Worm (Caenorhabditis elegans) whole organism, late embryonic: ENCODE data around the gene spon-1.

Experiments
- C08G9.2 ChIP-seq: sonication (generic microtip); optimal IDR thresholded peaks from 2 replicates; lab custom pipeline; 2016; ENCODE audit warnings: mild to moderate bottlenecking, missing genetic modification characterization, moderate library complexity, missing compliant biosample characterization
- C38D4.7 ChIP-seq: fragments of 200-800 bp; sonication (Bioruptor generic); optimal IDR thresholded peaks from 2 replicates; lab custom pipeline; 2018; ENCODE audit warnings: mild to moderate bottlenecking, missing genetic modification characterization, moderate library complexity, missing compliant biosample characterization
- K02D7.2 ChIP-seq: sonication (generic microtip); optimal IDR thresholded peaks from 2 replicates; lab custom pipeline; 2017; ENCODE audit warnings: mild to moderate bottlenecking, missing genetic modification characterization, missing compliant biosample characterization
- K09A11.1 ChIP-seq: sonication (generic microtip); optimal IDR thresholded peaks from 2 replicates; lab custom pipeline; 2017; ENCODE audit warnings: antibody characterized with exemption, mild to moderate bottlenecking, missing genetic modification characterization, missing compliant biosample characterization; ENCODE audit not compliant: insufficient read depth
- ahr-1 ChIP-seq: sonication (generic microtip); optimal IDR thresholded peaks from 2 replicates; lab custom pipeline; 2016; ENCODE audit warnings: missing genetic modification characterization, missing compliant biosample characterization
- ama-1 ChIP-seq: fragments of 150-350 bp; optimal IDR thresholded peaks from 2 replicates; lab custom pipeline; 2014
- ceh-14 ChIP-seq: sonication (generic microtip); optimal IDR thresholded peaks from 2 replicates; lab custom pipeline; 2016; ENCODE audit warnings: missing genotype, missing genetic modification characterization, missing compliant biosample characterization
- ceh-18 ChIP-seq: sonication (generic microtip); optimal IDR thresholded peaks from 2 replicates; lab custom pipeline; 2016; ENCODE audit warnings: missing genetic modification characterization, missing compliant biosample characterization
- ceh-19 ChIP-seq: fragments of 200-800 bp; sonication (Bioruptor generic); optimal IDR thresholded peaks from 2 replicates; lab custom pipeline; 2018; ENCODE audit warnings: mild to moderate bottlenecking, missing genetic modification characterization, missing compliant biosample characterization
- ceh-2 ChIP-seq: sonication (generic microtip); optimal IDR thresholded peaks from 2 replicates; lab custom pipeline; 2016; ENCODE audit warnings: missing genotype, missing genetic modification characterization, missing compliant biosample characterization
- ceh-24 ChIP-seq: sonication (generic microtip); optimal IDR thresholded peaks from 2 replicates; lab custom pipeline; 2016; ENCODE audit warnings: mild to moderate bottlenecking, missing genetic modification characterization, missing compliant biosample characterization
- ceh-30 ChIP-seq: fragments of 150-350 bp; optimal IDR thresholded peaks from 2 replicates; lab custom pipeline; 2014; ENCODE audit warnings: missing biosample characterization, missing genetic modification characterization
- ceh-31 ChIP-seq: sonication (generic microtip); optimal IDR thresholded peaks from 2 replicates; lab custom pipeline; 2016; ENCODE audit warnings: missing genetic modification characterization, missing compliant biosample characterization
- ceh-34 ChIP-seq: sonication (generic microtip); optimal IDR thresholded peaks from 2 replicates; lab custom pipeline; 2016; ENCODE audit warnings: mild to moderate bottlenecking, missing genetic modification characterization, missing compliant biosample characterization
- ceh-9 ChIP-seq: sonication (generic microtip); optimal IDR thresholded peaks from 2 replicates; lab custom pipeline; 2016; ENCODE audit warnings: mild to moderate bottlenecking, missing genetic modification characterization, inconsistent platforms, missing compliant biosample characterization
- elt-2 ChIP-seq: sonication (generic microtip); optimal IDR thresholded peaks from 2 replicates; lab custom pipeline; 2016; ENCODE audit warnings: missing genetic modification reagents, missing genetic modification characterization, missing compliant biosample characterization
- fax-1 ChIP-seq: sonication (generic microtip); optimal IDR thresholded peaks from 2 replicates; lab custom pipeline; 2016; ENCODE audit warnings: missing genotype, missing genetic modification characterization, missing compliant biosample characterization
- fkh-10 ChIP-seq: fragments of 150-350 bp; optimal IDR thresholded peaks from 2 replicates; lab custom pipeline; 2014; ENCODE audit warnings: missing biosample characterization, missing genetic modification reagents, missing genetic modification characterization
- fkh-6 ChIP-seq: sonication (generic microtip); optimal IDR thresholded peaks from 2 replicates; lab custom pipeline; 2016; ENCODE audit warnings: missing genetic modification characterization, missing compliant biosample characterization
- hlh-15 ChIP-seq: sonication (generic microtip); optimal IDR thresholded peaks from 2 replicates; lab custom pipeline; 2016; ENCODE audit warnings: missing genetic modification characterization, missing compliant biosample characterization
- hlh-6 ChIP-seq: sonication (generic microtip); optimal IDR thresholded peaks from 2 replicates; lab custom pipeline; 2016; ENCODE audit warnings: missing genotype, missing genetic modification characterization, missing compliant biosample characterization
- lim-6 ChIP-seq: sonication (generic microtip); optimal IDR thresholded peaks from 2 replicates; lab custom pipeline; 2016; ENCODE audit warnings: missing genetic modification characterization, missing compliant biosample characterization
- lin-11 ChIP-seq: fragments of 200-800 bp; sonication (Bioruptor generic); optimal IDR thresholded peaks from 2 replicates; lab custom pipeline; 2018; ENCODE audit warnings: mild to moderate bottlenecking, missing genetic modification characterization, missing compliant biosample characterization
- mec-3 ChIP-seq: sonication (generic microtip); optimal IDR thresholded peaks from 2 replicates; lab custom pipeline; 2016; ENCODE audit warnings: borderline replicate concordance, missing genetic modification characterization, missing compliant biosample characterization
- nfya-1 ChIP-seq: sonication (generic microtip); optimal IDR thresholded peaks from 2 replicates; lab custom pipeline; 2017; ENCODE audit warnings: missing genetic modification characterization, mild to moderate bottlenecking, missing compliant biosample characterization, antibody characterized with exemption, moderate library complexity
- nhr-232 ChIP-seq: sonication (generic microtip); optimal IDR thresholded peaks from 2 replicates; lab custom pipeline; 2016; ENCODE audit warnings: missing genetic modification characterization, missing compliant biosample characterization
- npax-4 ChIP-seq: sonication (generic microtip); optimal IDR thresholded peaks from 2 replicates; lab custom pipeline; 2016; ENCODE audit warnings: missing genetic modification characterization, missing compliant biosample characterization
- pag-3 ChIP-seq: sonication (generic microtip); optimal IDR thresholded peaks from 2 replicates; lab custom pipeline; 2016; ENCODE audit warnings: missing compliant biosample characterization, missing genetic modification characterization, borderline replicate concordance
- ref-2 ChIP-seq: sonication (generic microtip); optimal IDR thresholded peaks from 2 replicates; lab custom pipeline; 2016; ENCODE audit warnings: missing genetic modification characterization, missing compliant biosample characterization
- rnt-1 ChIP-seq: sonication (generic microtip); optimal IDR thresholded peaks from 2 replicates; lab custom pipeline; 2016; ENCODE audit warnings: missing genetic modification characterization, missing compliant biosample characterization
- sdc-2 ChIP-seq: sonication (generic microtip); optimal IDR thresholded peaks from 2 replicates; lab custom pipeline; 2016; ENCODE audit warnings: missing genotype, missing genetic modification characterization, missing compliant biosample characterization
- sox-2 ChIP-seq: fragments of 200-800 bp; sonication (Bioruptor generic); IDR thresholded peaks from 2 replicates; pipeline ENCODE4 v1.3.6; 2022; ENCODE audit warnings: missing genetic modification reagents, missing genetic modification characterization, missing compliant biosample characterization
- sox-4 ChIP-seq: sonication (generic microtip); optimal IDR thresholded peaks from 2 replicates; lab custom pipeline; 2017; ENCODE audit warnings: mild to moderate bottlenecking, missing genetic modification characterization, inconsistent platforms, missing compliant biosample characterization
- tbx-2 ChIP-seq: sonication (generic microtip); optimal IDR thresholded peaks from 2 replicates; lab custom pipeline; 2016; ENCODE audit warnings: missing genetic modification characterization, missing compliant biosample characterization
- unc-42 ChIP-seq: sonication (generic microtip); optimal IDR thresholded peaks from 2 replicates; lab custom pipeline; 2016; ENCODE audit warnings: missing genotype, missing genetic modification characterization, missing compliant biosample characterization
- unc-55 ChIP-seq: sonication (generic microtip); optimal IDR thresholded peaks from 2 replicates; lab custom pipeline; 2017; ENCODE audit warnings: missing biosample characterization, missing genetic modification reagents, missing genetic modification characterization
- ztf-16 ChIP-seq: sonication (generic microtip); optimal IDR thresholded peaks from 2 replicates; lab custom pipeline; 2017; ENCODE audit warnings: missing genetic modification characterization, missing compliant biosample characterization

The spon-1 gene

ce11 chrII:7116350-7116749 is at the start of gene spon-1:
spon-1 (plus strand) TSS chrII:7116557.
- TF ChIP-seq ref-2 (tag; lab: Kevin White, UChicago) (no peak), unc-55 (GFP tag; lab: Kevin White, UChicago) (peak; percentile 54), ceh-19 (GFP tag; lab: Kevin White, UChicago) (no peak)

ce11 chrII:7069866-7070265 is 46.5 kb upstream of the spon-1 start, which contains the start of gene him-14:
him-14 (minus strand) TSS chrII:7069966.
- no peak for TF ChIP-seq ceh-24 (tag; lab: Kevin White, UChicago)
- no peak for TF ChIP-seq fkh-6 (tag; lab: Kevin White, UChicago)
- TF ChIP-seq nhr-232 (tag; lab: Kevin White, UChicago): no peak
- no peak for TF ChIP-seq sox-4 (tag; lab: Kevin White, UChicago)
- TF ChIP-seq ztf-16: no peak
- TF ChIP-seq ahr-1: no peak
- no peak for TF ChIP-seq hlh-15
- no peak for TF ChIP-seq unc-42 (tag; lab: Kevin White, UChicago)
- TF ChIP-seq rnt-1 (tag; lab: Kevin White, UChicago): no peak
- no peak for TF ChIP-seq C08G9.2
- no peak for TF ChIP-seq unc-55 (GFP tag; lab: Kevin White, UChicago)
- no peak for TF ChIP-seq ceh-9
- no peak for TF ChIP-seq fax-1
- no peak for TF ChIP-seq pag-3 (tag; lab: Kevin White, UChicago)
- TF ChIP-seq hlh-6: no peak
- TF ChIP-seq fkh-10: no peak
- TF ChIP-seq sdc-2 (tag; lab: Kevin White, UChicago): no peak
- no peak for TF ChIP-seq ceh-31

ce11 chrII:7070434-7070833 is 45.9 kb upstream of the spon-1 start:
- TF ChIP-seq pag-3 (tag; lab: Kevin White, UChicago) (no peak), sox-2 (GFP tag; lab: Robert Waterston, UW) (no peak), elt-2 (tag; lab: Kevin White, UChicago) (no peak)

- TF ChIP-seq unc-42 (tag; lab: Kevin White, UChicago) (no peak), tbx-2 (no peak), sox-4 (tag; lab: Kevin White, UChicago) (no peak), mec-3 (no peak), lim-6 (tag; lab: Kevin White, UChicago) (no peak), ceh-34 (tag; lab: Kevin White, UChicago) (no peak), ama-1 (lab: Kevin White, UChicago) (no peak), lin-11 (tag; lab: Kevin White, UChicago) (no peak), C38D4.7 (GFP tag; lab: Kevin White, UChicago) (no peak), K02D7.2 (tag; lab: Kevin White, UChicago) (no peak), K09A11.1 (no peak), ceh-30 (tag; lab: Kevin White, UChicago) (no peak), nfya-1 (tag; lab: Kevin White, UChicago) (no peak), npax-4 (tag; lab: Kevin White, UChicago) (no peak), ceh-14 (tag; lab: Kevin White, UChicago) (no peak), ceh-2 (no peak), sox-2 (GFP tag; lab: Robert Waterston, UW) (no peak), ceh-18 (tag; lab: Kevin White, UChicago) (no peak), ztf-16 (no peak)
These were observed 44.1 kb upstream of the spon-1 start, which contains the start of gene kars-1 for ce11 chrII:7072315-7072589. kars-1 (minus strand) TSS chrII:7072415.
